Worm (Caenorhabditis elegans): ENCODE results near the gene D1046.2.
A peak's percentile ranks its signal among the peaks of the same experiment; 100 is the strongest.
"Not testable (repeated sequence)": the region's sequence is repeated elsewhere in the genome, so short reads cannot be mapped to it uniquely, and the experiment has no call there.

DNA sequence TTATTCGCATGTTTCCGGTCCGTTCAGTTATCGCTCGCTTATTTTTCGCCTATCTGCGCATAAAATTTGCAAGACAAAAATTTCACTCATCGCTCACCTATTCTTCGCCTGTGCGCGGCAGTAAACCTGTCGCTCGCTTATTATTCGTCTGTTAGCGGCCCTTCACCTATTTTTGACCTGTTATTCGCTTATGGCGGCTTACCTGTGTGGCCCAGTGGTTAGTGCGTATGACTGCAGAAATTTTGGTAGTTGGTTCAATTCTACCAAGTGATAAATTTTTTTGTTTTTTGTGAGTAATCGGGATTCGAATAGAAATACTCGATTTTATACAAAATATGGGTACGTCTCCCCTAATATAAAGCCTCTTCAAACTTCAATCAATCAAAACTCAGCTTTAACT, 38.2 kb upstream of the D1046.2 start:
- TF ChIP-seq ekl-4 (GFP tag; IDR thresholded peaks at IDR 0.05); F23B12.7 (tag; optimal IDR thresholded peaks at IDR 0.05; ENCODE audit: insufficient read depth); nhr-90 (tag; optimal IDR thresholded peaks at IDR 0.05); attf-5 (GFP tag; optimal IDR thresholded peaks at IDR 0.05); ccch-3 (GFP tag; optimal IDR thresholded peaks at IDR 0.05): not testable (repeated sequence)
- TF ChIP-seq attf-3 (GFP tag; conservative IDR thresholded peaks at IDR 0.05), result 0 out of 2 replicates have a peak, but pooled peaks have one; percentile 13
